Worm (Caenorhabditis elegans) whole organism, young adult: ENCODE data around the gene T26A5.2.
A peak's percentile ranks its signal among the peaks of the same experiment; 100 is the strongest.

Source experiments
- B0261.1 ChIP-seq: sonication (generic microtip); optimal IDR thresholded peaks from 2 replicates; lab custom pipeline; 2016; ENCODE audit warnings: mild to moderate bottlenecking, missing genetic modification characterization, moderate library complexity, missing compliant biosample characterization
- B0336.3 ChIP-seq: fragments of 200-800 bp; sonication (Bioruptor generic); IDR thresholded peaks from 2 replicates; pipeline ENCODE4 v1.3.6; 2022; ENCODE audit warnings: missing genetic modification characterization, missing compliant biosample characterization
- F23B12.7 ChIP-seq: sonication (generic microtip); optimal IDR thresholded peaks from 2 replicates; lab custom pipeline; 2017; ENCODE audit warnings: missing genetic modification characterization, mild to moderate bottlenecking, missing compliant biosample characterization, antibody characterized with exemption, moderate library complexity; ENCODE audit not compliant: insufficient read depth
- F33H1.4 ChIP-seq: fragments of 200-800 bp; sonication (Bioruptor generic); IDR thresholded peaks from 2 replicates; pipeline ENCODE4 v1.3.6; 2022; ENCODE audit warnings: missing genetic modification reagents, missing genetic modification characterization, missing compliant biosample characterization
- F37B4.10 ChIP-seq: fragments of 200-800 bp; sonication (Bioruptor generic); IDR thresholded peaks from 2 replicates; pipeline ENCODE4 v1.3.6; 2022; ENCODE audit warnings: missing genetic modification characterization, missing compliant biosample characterization
- F55B11.4 ChIP-seq: sonication (generic microtip); optimal IDR thresholded peaks from 2 replicates; lab custom pipeline; 2016; ENCODE audit warnings: missing compliant biosample characterization, missing genetic modification characterization, borderline replicate concordance; ENCODE audit not compliant: insufficient read depth
- T07F8.4 ChIP-seq: sonication (generic microtip); optimal IDR thresholded peaks from 2 replicates; lab custom pipeline; 2016; ENCODE audit warnings: mild to moderate bottlenecking, missing genetic modification characterization, moderate library complexity, missing compliant biosample characterization
- atf-7 ChIP-seq: sonication (generic microtip); optimal IDR thresholded peaks from 2 replicates; lab custom pipeline; 2017; ENCODE audit warnings: mild to moderate bottlenecking, missing genetic modification characterization, missing compliant biosample characterization
- die-1 ChIP-seq: sonication (generic microtip); optimal IDR thresholded peaks from 2 replicates; lab custom pipeline; 2016; ENCODE audit warnings: missing genotype, mild to moderate bottlenecking, missing genetic modification characterization, missing compliant biosample characterization
- dpff-1 ChIP-seq: sonication (generic microtip); optimal IDR thresholded peaks from 2 replicates; lab custom pipeline; 2017; ENCODE audit warnings: mild to moderate bottlenecking, missing genetic modification characterization, missing compliant biosample characterization
- dpl-1 ChIP-seq: fragments of 150-350 bp; optimal IDR thresholded peaks from 2 replicates; lab custom pipeline; 2014; ENCODE audit warnings: missing biosample characterization, missing genetic modification reagents, missing genetic modification characterization
- ets-4 ChIP-seq: fragments of 200-800 bp; sonication (Bioruptor generic); optimal IDR thresholded peaks from 2 replicates; lab custom pipeline; 2018; ENCODE audit warnings: mild to moderate bottlenecking, missing genetic modification characterization, missing compliant biosample characterization
- gei-17 ChIP-seq: fragments of 200-800 bp; sonication (Bioruptor generic); optimal IDR thresholded peaks from 2 replicates; lab custom pipeline; 2018; ENCODE audit warnings: mild to moderate bottlenecking, missing genetic modification characterization, missing compliant biosample characterization
- him-1 ChIP-seq: sonication (generic microtip); optimal IDR thresholded peaks from 2 replicates; lab custom pipeline; 2016; ENCODE audit warnings: missing genotype, missing genetic modification reagents, missing genetic modification characterization, missing compliant biosample characterization
- hmg-1.2 ChIP-seq: fragments of 200-800 bp; sonication (Bioruptor generic); IDR thresholded peaks from 2 replicates; pipeline ENCODE4 v1.3.6; 2022; ENCODE audit warnings: missing genetic modification reagents, missing genetic modification characterization, missing compliant biosample characterization
- hrde-1 ChIP-seq: sonication (generic microtip); optimal IDR thresholded peaks from 2 replicates; lab custom pipeline; 2016; ENCODE audit warnings: missing genetic modification characterization, mild to moderate bottlenecking, missing compliant biosample characterization, moderate library complexity, missing genotype, missing genetic modification reagents, borderline replicate concordance
- lag-1 ChIP-seq: fragments of 200-800 bp; sonication (Bioruptor generic); IDR thresholded peaks from 2 replicates; pipeline ENCODE4 v1.3.6; 2022; ENCODE audit warnings: missing genetic modification reagents, missing genetic modification characterization, missing compliant biosample characterization
- let-607 ChIP-seq, 2 experiments: fragments of 200-800 bp in 1 of 2; sonication (Bioruptor generic) in 1 of 2; sonication (generic microtip) in 1 of 2; optimal IDR thresholded peaks; 2 replicates each; lab custom pipeline; 2016 to 2018; ENCODE audit warnings: mild to moderate bottlenecking in 2 of 2, missing compliant biosample characterization in 2 of 2, missing genetic modification characterization in 2 of 2, moderate library complexity in 2 of 2, missing genotype in 1 of 2
- lin-26 ChIP-seq: fragments of 200-800 bp; sonication (Bioruptor generic); IDR thresholded peaks from 2 replicates; pipeline ENCODE4 v1.3.6; 2022; ENCODE audit warnings: missing genetic modification reagents, missing genetic modification characterization, missing compliant biosample characterization
- lsy-27 ChIP-seq: sonication (generic microtip); optimal IDR thresholded peaks from 2 replicates; lab custom pipeline; 2017; ENCODE audit warnings: missing genetic modification characterization, mild to moderate bottlenecking, missing compliant biosample characterization, antibody characterized with exemption, missing genotype, borderline replicate concordance; ENCODE audit not compliant: insufficient read depth
- mes-4 ChIP-seq: sonication (generic microtip); optimal IDR thresholded peaks from 2 replicates; lab custom pipeline; 2016; ENCODE audit warnings: missing genotype, missing genetic modification characterization, missing compliant biosample characterization
- nhr-179 ChIP-seq: sonication (generic microtip); optimal IDR thresholded peaks from 2 replicates; lab custom pipeline; 2016; ENCODE audit warnings: mild to moderate bottlenecking, missing genetic modification characterization, missing compliant biosample characterization
- nhr-80 ChIP-seq: sonication (generic microtip); optimal IDR thresholded peaks from 2 replicates; lab custom pipeline; 2016; ENCODE audit warnings: missing genetic modification characterization, missing compliant biosample characterization
- rpc-1 ChIP-seq, 2 experiments: fragments of 150-350 bp in 1 of 2; sonication (generic microtip) in 1 of 2; optimal IDR thresholded peaks; 2 replicates each; lab custom pipeline; 2014 to 2018; ENCODE audit warnings: missing biosample characterization in 1 of 2, missing genetic modification characterization in 1 of 2, missing genetic modification reagents in 1 of 2, missing genotype in 1 of 2
- snpc-1.3 ChIP-seq: sonication (generic microtip); optimal IDR thresholded peaks from 2 replicates; lab custom pipeline; 2017; ENCODE audit warnings: missing genetic modification characterization, mild to moderate bottlenecking, missing compliant biosample characterization, antibody characterized with exemption, moderate library complexity, missing genotype, missing genetic modification reagents; ENCODE audit not compliant: insufficient read depth
- snpc-3.4 ChIP-seq: sonication (generic microtip); optimal IDR thresholded peaks from 2 replicates; lab custom pipeline; 2017; ENCODE audit warnings: missing genetic modification characterization, mild to moderate bottlenecking, missing compliant biosample characterization, antibody characterized with exemption, moderate library complexity, missing genotype, missing genetic modification reagents
- tbp1 ChIP-seq: fragments of 200-800 bp; sonication (Bioruptor generic); optimal IDR thresholded peaks from 2 replicates; lab custom pipeline; 2018; ENCODE audit warnings: mild to moderate bottlenecking, missing genetic modification characterization, missing compliant biosample characterization
- zfh-2 ChIP-seq: fragments of 200-800 bp; sonication (Bioruptor generic); conservative IDR thresholded peaks from 2 replicates; pipeline ENCODE4 v1.3.6; 2022; ENCODE audit warnings: missing genetic modification reagents, missing genetic modification characterization, missing compliant biosample characterization
- ztf-25 ChIP-seq: fragments of 200-800 bp; sonication (Bioruptor generic); IDR thresholded peaks from 2 replicates; pipeline ENCODE4 v1.3.6; 2022; ENCODE audit warnings: missing genetic modification reagents, missing genetic modification characterization, missing compliant biosample characterization
- ztf-28 ChIP-seq: fragments of 200-800 bp; sonication (Bioruptor generic); IDR thresholded peaks from 2 replicates; pipeline ENCODE4 v1.3.6; 2022; ENCODE audit warnings: missing genetic modification reagents, missing genetic modification characterization, missing compliant biosample characterization

The T26A5.2 gene

DNA sequence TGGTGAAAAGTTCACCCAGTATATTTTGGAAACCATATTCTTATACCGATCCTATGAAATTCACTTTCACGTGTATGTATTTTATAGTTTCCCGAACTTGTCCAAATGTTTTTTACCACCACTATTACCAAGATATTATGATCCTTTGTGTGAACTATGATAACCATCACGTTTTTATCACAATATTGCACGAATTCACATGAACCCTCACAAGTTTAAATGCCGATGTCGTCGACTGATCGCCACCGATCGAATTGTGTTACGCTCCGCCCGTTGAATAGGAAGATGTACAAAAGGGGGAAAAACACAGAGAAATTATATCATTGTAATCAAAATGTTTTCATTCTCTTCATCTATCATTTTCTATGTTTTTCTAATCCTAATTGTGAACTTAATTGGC is 41.2 kb downstream of the T26A5.2 start:
- no peak for TF ChIP-seq dpl-1 (GFP tag; lab: Kevin White, UChicago)
- TF ChIP-seq lsy-27 (tag; lab: Kevin White, UChicago), result no peak
- TF ChIP-seq snpc-1.3, result no peak
- no peak for TF ChIP-seq hmg-1.2

DNA sequence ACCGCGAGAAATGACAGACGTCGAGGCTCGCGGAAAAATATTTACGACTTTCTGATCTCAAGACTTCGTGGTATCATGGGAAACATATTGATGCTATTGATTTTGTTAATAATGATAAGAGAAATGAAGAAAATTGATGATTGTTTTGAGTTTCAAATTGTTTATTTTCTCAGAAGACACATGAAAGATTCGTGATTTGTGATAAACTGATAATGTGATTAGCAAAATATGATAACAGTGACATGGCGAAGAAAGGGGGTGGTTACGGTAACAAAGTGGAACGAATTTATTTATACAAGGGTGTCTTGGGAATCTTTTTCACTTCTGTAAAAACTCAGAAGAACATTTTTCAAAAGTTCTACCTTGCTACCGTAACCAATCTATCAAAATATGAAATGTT is 42.2 kb downstream of the T26A5.2 start:
- TF ChIP-seq F33H1.4 (GFP tag; lab: Robert Waterston, UW) (no peak), lin-26 (peak; percentile 46)

DNA sequence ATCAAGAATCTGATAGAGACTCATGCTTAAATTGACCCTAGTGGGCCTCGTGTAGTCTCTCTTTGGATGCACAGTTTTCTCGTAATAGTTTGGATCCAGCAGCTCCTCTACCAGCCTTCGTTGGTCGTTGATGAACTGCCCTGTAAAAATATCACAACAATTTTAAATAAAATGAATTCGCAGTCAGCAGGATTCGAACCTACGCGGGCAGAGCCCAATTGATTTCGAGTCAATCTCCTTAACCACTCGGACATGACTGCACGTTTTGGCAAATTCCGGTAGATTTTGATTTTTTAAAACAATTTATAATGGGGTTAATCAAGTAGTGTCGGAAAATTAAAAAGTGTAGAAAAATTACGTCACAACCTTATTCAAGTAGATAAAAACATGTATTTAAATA is 46.7 kb downstream of the T26A5.2 start:
- TF ChIP-seq ztf-25 (GFP tag; lab: Robert Waterston, UW) (peak; percentile 36; the same call in 1 of the 2 replicates), lin-26 (peak; percentile 73), F23B12.7 (peak; percentile 33), rpc-1 (optimal IDR thresholded peaks at IDR 0.05; lab: Kevin White, UChicago) (peak; percentile 44), rpc-1 (tag; optimal IDR thresholded peaks at IDR 0.05; lab: Kevin White, UChicago) (peak; percentile 75), tbp1 (GFP tag; lab: Kevin White, UChicago) (peak; percentile 81), him-1 (peak; percentile 70), B0261.1 (tag; lab: Kevin White, UChicago) (peak; percentile 56)

DNA sequence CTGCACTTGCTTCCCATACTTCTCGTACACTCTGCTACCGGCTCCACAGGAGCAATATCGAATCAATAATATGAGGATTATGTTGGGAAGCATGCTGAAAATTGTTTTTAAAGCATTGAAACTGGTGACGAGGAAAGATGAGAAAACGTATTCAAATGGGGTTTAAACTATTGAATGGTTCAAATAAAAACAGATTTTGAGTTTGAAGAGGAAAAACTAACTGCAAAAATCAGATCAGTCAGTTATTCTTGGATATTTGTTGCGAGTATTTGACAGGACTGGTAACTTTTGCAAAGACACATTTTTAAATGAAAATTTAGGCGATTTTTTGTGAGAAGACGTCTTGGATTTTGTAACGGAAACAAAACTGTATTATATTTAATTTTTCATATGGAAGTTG is 47.6 kb downstream of the T26A5.2 start, which contains the start of gene acr-5:
Gene acr-5 (minus strand): TSS at position 101 of the 400 bp plus-strand sequence.
- TF ChIP-seq ztf-28 (no peak), die-1 (no peak), let-607 (tag; optimal IDR thresholded peaks at IDR 0.05; lab: Kevin White, UChicago) (no peak), T07F8.4 (no peak), ets-4 (no peak), snpc-3.4 (tag; lab: Kevin White, UChicago) (no peak), ztf-25 (GFP tag; lab: Robert Waterston, UW) (no peak)

ce11 chrIII:6519949-6520348 is 52.8 kb downstream of the T26A5.2 start, which contains the start of gene C09E7.10:
Gene C09E7.10, minus strand, starts transcription at chrIII:6520049.
- TF ChIP-seq hrde-1 (tag; lab: Kevin White, UChicago) (no peak), atf-7 (no peak), gei-17 (no peak), mes-4 (no peak), dpff-1 (tag; lab: Kevin White, UChicago) (no peak), B0336.3 (no peak), nhr-179 (tag; lab: Kevin White, UChicago) (no peak), nhr-80 (no peak), ets-4 (no peak), F37B4.10 (no peak), F55B11.4 (no peak), zfh-2 (GFP tag; lab: Robert Waterston, UW) (no peak), rpc-1 (optimal IDR thresholded peaks at IDR 0.05; lab: Kevin White, UChicago) (no peak), rpc-1 (tag; optimal IDR thresholded peaks at IDR 0.05; lab: Kevin White, UChicago) (no peak), lag-1 (GFP tag; lab: Robert Waterston, UW) (no peak)
- TF ChIP-seq, all 124 proteins: peak for 0
